Worm (Caenorhabditis elegans) whole organism, young adult: ENCODE data around the gene F43E2.1.

Experiments used
- B0261.1 ChIP-seq: sonication (generic microtip); optimal IDR thresholded peaks from 2 replicates; lab custom pipeline; 2016; ENCODE audit warnings: mild to moderate bottlenecking, missing genetic modification characterization, moderate library complexity, missing compliant biosample characterization
- C06A6.2 ChIP-seq: fragments of 200-800 bp; sonication (Bioruptor generic); conservative IDR thresholded peaks from 2 replicates; pipeline ENCODE4 v1.3.6; 2022; ENCODE audit warnings: missing genetic modification characterization, missing compliant biosample characterization
- F52B5.7 ChIP-seq: sonication (generic microtip); optimal IDR thresholded peaks from 2 replicates; lab custom pipeline; 2016; ENCODE audit warnings: mild to moderate bottlenecking, missing genetic modification characterization, missing compliant biosample characterization
- F57C9.4 ChIP-seq: sonication (generic microtip); optimal IDR thresholded peaks from 2 replicates; lab custom pipeline; 2017; ENCODE audit warnings: mild to moderate bottlenecking, missing genetic modification characterization, missing compliant biosample characterization
- T07F8.4 ChIP-seq: sonication (generic microtip); optimal IDR thresholded peaks from 2 replicates; lab custom pipeline; 2016; ENCODE audit warnings: mild to moderate bottlenecking, missing genetic modification characterization, moderate library complexity, missing compliant biosample characterization
- T26A5.8 ChIP-seq: sonication (generic microtip); optimal IDR thresholded peaks from 2 replicates; lab custom pipeline; 2016; ENCODE audit warnings: missing genetic modification characterization, missing compliant biosample characterization
- Y53F4B.3 ChIP-seq: fragments of 200-800 bp; sonication (Bioruptor generic); IDR thresholded peaks from 2 replicates; pipeline ENCODE4 v1.3.6; 2022; ENCODE audit warnings: missing genetic modification reagents, missing genetic modification characterization, missing compliant biosample characterization
- ZK185.1 ChIP-seq: sonication (generic microtip); optimal IDR thresholded peaks from 2 replicates; lab custom pipeline; 2016; ENCODE audit warnings: mild to moderate bottlenecking, missing genetic modification characterization, missing compliant biosample characterization; ENCODE audit not compliant: poor library complexity, severe bottlenecking
- akir-1 ChIP-seq: fragments of 200-800 bp; sonication (Bioruptor generic); optimal IDR thresholded peaks from 2 replicates; lab custom pipeline; 2018; ENCODE audit warnings: mild to moderate bottlenecking, missing genetic modification characterization, moderate library complexity, missing compliant biosample characterization
- ama-1 ChIP-seq, 3 experiments: fragments of 150-350 bp in 1 of 3; sonication (generic microtip) in 2 of 3; optimal IDR thresholded peaks; 2 replicates each; lab custom pipeline; 2014 to 2018; ENCODE audit warnings: missing biosample characterization in 2 of 3, missing genetic modification characterization in 2 of 3, missing genetic modification reagents in 2 of 3
- aptf-2 ChIP-seq: fragments of 200-800 bp; sonication (Bioruptor generic); conservative IDR thresholded peaks from 2 replicates; pipeline ENCODE4 v1.3.6; 2022; ENCODE audit warnings: missing genetic modification reagents, missing genetic modification characterization, missing compliant biosample characterization
- cebp-1 ChIP-seq, 2 experiments: fragments of 200-800 bp in 1 of 2; sonication (Bioruptor generic) in 1 of 2; sonication (generic microtip) in 1 of 2; IDR thresholded peaks in 1 of 2; optimal IDR thresholded peaks in 1 of 2; 2 replicates each; pipeline versions ENCODE4 v1.3.6 to Lab custom; 2017 to 2022; ENCODE audit warnings: missing compliant biosample characterization in 2 of 2, missing genetic modification characterization in 2 of 2, mild to moderate bottlenecking in 1 of 2, missing genetic modification reagents in 1 of 2, moderate library complexity in 1 of 2
- ceh-100 ChIP-seq: fragments of 200-800 bp; sonication (Bioruptor generic); IDR thresholded peaks from 2 replicates; pipeline ENCODE4 v1.3.6; 2022; ENCODE audit warnings: missing genetic modification reagents, missing genetic modification characterization, missing compliant biosample characterization
- ceh-91 ChIP-seq: fragments of 200-800 bp; sonication (Bioruptor generic); IDR thresholded peaks from 2 replicates; pipeline ENCODE4 v1.3.6; 2022; ENCODE audit warnings: missing genetic modification reagents, missing genetic modification characterization, missing compliant biosample characterization
- chd-7 ChIP-seq: sonication (generic microtip); optimal IDR thresholded peaks from 2 replicates; lab custom pipeline; 2016; ENCODE audit warnings: mild to moderate bottlenecking, missing genetic modification characterization, moderate library complexity, missing compliant biosample characterization
- dpff-1 ChIP-seq: sonication (generic microtip); optimal IDR thresholded peaks from 2 replicates; lab custom pipeline; 2017; ENCODE audit warnings: mild to moderate bottlenecking, missing genetic modification characterization, missing compliant biosample characterization
- egl-18 ChIP-seq: fragments of 200-800 bp; sonication (Bioruptor generic); IDR thresholded peaks from 2 replicates; pipeline ENCODE4 v1.3.6; 2022; ENCODE audit warnings: missing genetic modification reagents, missing genetic modification characterization, missing compliant biosample characterization
- gei-17 ChIP-seq: fragments of 200-800 bp; sonication (Bioruptor generic); optimal IDR thresholded peaks from 2 replicates; lab custom pipeline; 2018; ENCODE audit warnings: mild to moderate bottlenecking, missing genetic modification characterization, missing compliant biosample characterization
- hsf-1 ChIP-seq: fragments of 200-800 bp; sonication (Bioruptor generic); IDR thresholded peaks from 2 replicates; pipeline ENCODE4 v1.3.6; 2022; ENCODE audit warnings: missing genetic modification reagents, missing genetic modification characterization, missing compliant biosample characterization
- let-607 ChIP-seq, 2 experiments: fragments of 200-800 bp in 1 of 2; sonication (Bioruptor generic) in 1 of 2; sonication (generic microtip) in 1 of 2; optimal IDR thresholded peaks; 2 replicates each; lab custom pipeline; 2016 to 2018; ENCODE audit warnings: mild to moderate bottlenecking in 2 of 2, missing compliant biosample characterization in 2 of 2, missing genetic modification characterization in 2 of 2, moderate library complexity in 2 of 2, missing genotype in 1 of 2
- lin-26 ChIP-seq: fragments of 200-800 bp; sonication (Bioruptor generic); IDR thresholded peaks from 2 replicates; pipeline ENCODE4 v1.3.6; 2022; ENCODE audit warnings: missing genetic modification reagents, missing genetic modification characterization, missing compliant biosample characterization
- lir-1 ChIP-seq: fragments of 200-800 bp; sonication (Bioruptor generic); conservative IDR thresholded peaks from 2 replicates; pipeline ENCODE4 v1.3.6; 2022; ENCODE audit warnings: missing genetic modification reagents, missing genetic modification characterization, missing compliant biosample characterization
- mel-28 ChIP-seq: sonication (generic microtip); optimal IDR thresholded peaks from 2 replicates; lab custom pipeline; 2016; ENCODE audit warnings: borderline replicate concordance, mild to moderate bottlenecking, missing genetic modification characterization, missing compliant biosample characterization
- mes-4 ChIP-seq: sonication (generic microtip); optimal IDR thresholded peaks from 2 replicates; lab custom pipeline; 2016; ENCODE audit warnings: missing genotype, missing genetic modification characterization, missing compliant biosample characterization
- nfya-2 ChIP-seq: fragments of 200-800 bp; sonication (Bioruptor generic); IDR thresholded peaks from 2 replicates; pipeline ENCODE4 v1.3.6; 2022; ENCODE audit warnings: missing genetic modification reagents, missing genetic modification characterization, missing compliant biosample characterization
- repo-1 ChIP-seq: sonication (generic microtip); optimal IDR thresholded peaks from 2 replicates; lab custom pipeline; 2017; ENCODE audit warnings: mild to moderate bottlenecking, missing genetic modification characterization, missing compliant biosample characterization
- tbx-9 ChIP-seq: sonication (generic microtip); optimal IDR thresholded peaks from 2 replicates; lab custom pipeline; 2016; ENCODE audit warnings: borderline replicate concordance, missing genetic modification characterization, inconsistent platforms, missing compliant biosample characterization
- unc-62 ChIP-seq: fragments of 150-350 bp; optimal IDR thresholded peaks from 2 replicates; lab custom pipeline; 2014; ENCODE audit warnings: missing biosample characterization, missing genetic modification reagents, missing genetic modification characterization
- xnd-1 ChIP-seq: sonication (generic microtip); optimal IDR thresholded peaks from 2 replicates; lab custom pipeline; 2016; ENCODE audit warnings: missing genotype, missing genetic modification reagents, missing genetic modification characterization, missing compliant biosample characterization
- ztf-26 ChIP-seq: sonication (generic microtip); optimal IDR thresholded peaks from 2 replicates; lab custom pipeline; 2017; ENCODE audit warnings: missing genetic modification characterization, missing compliant biosample characterization

Gene F43E2.1

DNA sequence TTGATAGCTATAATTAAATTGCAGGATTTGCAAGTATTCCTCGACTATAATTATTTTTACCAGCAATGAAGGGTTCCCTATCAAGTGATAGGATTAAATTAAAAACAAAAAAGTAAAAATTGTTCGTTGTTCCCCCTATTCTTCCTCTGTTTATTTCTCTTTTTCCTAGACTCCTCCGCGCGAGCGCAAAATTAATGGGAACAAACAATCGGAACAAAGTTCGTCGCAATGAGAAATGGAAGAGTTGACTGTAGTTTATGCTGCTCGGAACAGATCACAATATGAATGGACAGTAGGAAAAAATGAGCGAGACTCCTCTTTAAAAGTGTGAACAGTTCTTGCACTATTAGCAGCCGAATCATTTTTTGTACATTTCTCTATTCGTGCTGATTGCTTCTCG lies 34.4 kb upstream of the F43E2.1 start (continued):
- no peak for TF ChIP-seq xnd-1 (tag; lab: Kevin White, UChicago)

DNA sequence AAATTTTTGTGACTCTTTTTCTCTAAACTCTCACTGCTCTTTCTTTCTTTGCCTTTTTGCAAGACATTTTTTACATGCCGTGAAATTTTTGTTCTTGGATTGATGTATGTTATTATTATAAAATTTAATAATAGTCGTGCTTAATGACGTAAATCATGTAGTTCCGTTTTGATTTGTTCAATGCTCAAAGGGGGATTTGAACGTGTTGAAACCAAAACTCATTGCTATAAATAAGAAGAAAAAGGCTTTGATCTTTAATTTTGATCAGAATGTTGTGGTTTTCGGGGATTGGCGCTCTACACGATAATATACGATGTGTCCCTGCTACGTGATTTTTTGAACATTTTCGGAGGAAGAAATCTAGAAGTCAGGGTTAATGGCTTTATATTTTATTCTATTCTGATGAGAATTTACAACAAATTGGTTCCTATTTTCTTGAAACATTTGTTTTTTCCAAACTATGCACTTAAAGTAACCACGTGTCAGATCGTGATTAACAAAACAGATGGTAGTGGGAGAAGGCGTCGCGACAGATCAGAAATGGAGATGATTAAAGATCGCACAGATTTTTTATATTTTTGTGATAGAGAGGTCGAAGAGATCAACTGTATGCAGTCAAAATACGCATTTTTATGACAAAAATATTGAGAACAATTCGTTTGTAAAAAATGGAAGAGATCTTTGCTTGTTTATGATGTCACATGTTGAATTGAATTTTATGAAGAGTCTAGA lies 33.3 kb upstream of the F43E2.1 start:
- TF ChIP-seq ztf-26 (tag; lab: Kevin White, UChicago) (peak; percentile 6), akir-1 (no peak), egl-18 (GFP tag; lab: Robert Waterston, UW) (no peak)

DNA sequence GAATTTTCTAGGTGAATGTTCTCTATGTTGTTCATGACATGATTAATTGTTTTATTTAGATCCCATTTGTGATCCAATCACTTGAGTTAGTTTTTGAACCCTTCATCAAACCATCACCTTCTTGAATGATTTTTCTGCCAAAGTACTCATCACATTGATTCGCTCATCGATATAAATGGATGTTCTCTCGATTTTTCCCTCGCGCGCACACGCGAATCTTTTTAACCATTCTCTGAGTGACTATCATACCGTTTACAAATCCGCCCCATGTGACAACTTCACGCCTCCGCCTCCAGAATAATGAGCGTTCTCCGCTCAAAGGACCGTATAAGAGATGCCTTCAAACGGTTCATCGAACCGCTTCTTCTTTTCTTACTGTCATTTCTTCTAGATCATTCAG lies 32.2 kb upstream of the F43E2.1 start:
- TF ChIP-seq C06A6.2 (GFP tag; lab: Robert Waterston, UW) (peak; percentile 49; the same call in 1 of the 2 replicates), F57C9.4 (tag; lab: Kevin White, UChicago) (no peak), cebp-1 (GFP tag; IDR thresholded peaks at IDR 0.05; lab: Robert Waterston, UW) (no peak), cebp-1 (tag; optimal IDR thresholded peaks at IDR 0.05; lab: Kevin White, UChicago) (no peak), lin-26 (peak; percentile 39; the same call in 1 of the 2 replicates), nfya-2 (GFP tag; lab: Robert Waterston, UW) (no peak)

DNA sequence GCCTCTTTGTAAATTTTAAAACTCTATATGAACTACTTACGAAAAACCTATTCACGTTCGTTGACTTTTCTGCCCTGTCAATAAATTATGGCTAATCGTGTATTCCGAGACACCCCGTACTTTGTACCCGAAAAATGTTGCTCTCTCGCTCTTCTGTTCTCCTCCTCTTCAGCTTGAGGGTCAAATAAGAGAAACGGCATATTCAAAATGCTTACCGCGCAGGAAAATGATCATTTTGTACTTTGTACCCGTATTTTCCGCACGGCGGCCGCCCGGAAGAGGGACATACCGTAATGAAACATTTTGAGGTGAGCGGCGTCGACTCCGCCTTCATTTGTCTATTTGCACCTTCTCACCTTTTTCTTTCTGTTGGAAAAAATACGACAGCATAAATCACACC lies 31.4 kb upstream of the F43E2.1 start:
- TF ChIP-seq chd-7 (tag; lab: Kevin White, UChicago) (peak; percentile 13), tbx-9 (tag; lab: Kevin White, UChicago) (no peak), ama-1 (optimal IDR thresholded peaks at IDR 0.05; lab: Kevin White, UChicago) (peak; percentile 24), ama-1 (GFP tag; optimal IDR thresholded peaks at IDR 0.05; lab: Kevin White, UChicago) (no peak), cebp-1 (GFP tag; IDR thresholded peaks at IDR 0.05; lab: Robert Waterston, UW) (no peak), cebp-1 (tag; optimal IDR thresholded peaks at IDR 0.05; lab: Kevin White, UChicago) (peak; percentile 1)

DNA sequence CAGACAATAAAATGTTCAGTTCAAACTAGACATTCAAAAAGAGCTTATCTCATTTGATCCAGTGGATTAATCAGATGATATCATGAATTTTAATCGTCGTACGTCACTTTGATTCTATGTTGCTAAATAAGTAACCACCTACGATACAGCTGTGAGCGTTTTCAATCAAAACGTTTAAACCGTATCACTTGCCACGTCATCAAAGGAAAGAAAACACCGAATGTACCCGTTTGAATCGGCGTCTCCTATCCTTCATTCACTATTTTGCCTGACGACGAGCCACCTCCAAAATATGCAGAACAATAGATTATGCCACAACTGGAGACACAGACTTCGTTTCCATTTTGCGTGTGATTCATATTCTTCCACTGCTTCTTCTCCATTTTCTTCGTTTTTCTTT lies 29.2 kb upstream of the F43E2.1 start:
- no peak for TF ChIP-seq lin-26
- TF ChIP-seq unc-62, result no peak

DNA sequence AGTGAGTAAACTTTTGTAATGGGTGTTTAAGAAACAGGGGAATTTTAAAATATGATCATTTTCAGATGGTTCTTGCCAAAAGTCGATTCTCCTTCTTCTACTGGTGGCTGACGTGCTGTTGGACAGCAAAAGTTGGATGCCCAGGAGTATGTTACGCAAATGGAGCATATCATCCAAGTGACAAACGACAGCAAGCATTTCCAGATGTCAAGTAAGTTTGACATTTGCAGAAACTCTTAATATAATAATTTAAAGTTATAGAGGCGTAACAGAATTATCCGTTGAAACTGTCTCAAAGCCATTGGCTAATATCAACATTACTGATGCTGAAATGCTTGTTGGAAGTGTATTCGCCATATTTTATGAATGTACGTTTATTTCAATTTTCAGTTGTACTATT lies 27.0 kb upstream of the F43E2.1 start:
- no peak for TF ChIP-seq dpff-1 (tag; lab: Kevin White, UChicago)
- TF ChIP-seq Y53F4B.3, result no peak

DNA sequence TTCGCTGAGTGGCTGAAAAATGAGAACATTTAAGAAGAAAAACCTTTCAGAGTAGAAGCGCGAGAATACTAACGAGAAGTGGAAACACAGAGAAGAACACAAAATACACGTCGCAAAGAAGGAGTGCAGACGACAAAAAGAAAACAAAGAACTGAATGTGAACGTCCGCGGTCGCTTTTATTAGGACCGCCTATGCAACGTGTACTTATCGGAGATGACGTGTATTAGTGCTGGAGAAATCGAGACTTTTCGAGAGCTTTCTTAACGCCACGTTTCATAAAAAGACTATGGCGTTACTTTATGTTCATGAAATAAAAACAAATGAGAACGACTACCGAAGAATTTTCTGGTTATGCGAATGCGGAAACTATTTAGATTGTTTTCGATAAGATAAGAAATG lies 22.6 kb upstream of the F43E2.1 start, which contains the start of gene hsp-4:
TSS of gene hsp-4 (minus strand) at position 139 of the 400 bp plus-strand sequence.
- TF ChIP-seq lir-1 (GFP tag; lab: Robert Waterston, UW) (no peak), hsf-1 (GFP tag; lab: Robert Waterston, UW) (peak; percentile 54; the same call in 1 of the 2 replicates), ZK185.1 (tag; lab: Kevin White, UChicago) (no peak), T26A5.8 (no peak), aptf-2 (GFP tag; lab: Robert Waterston, UW) (0 out of 2 replicates have a peak, but pooled peaks have one; percentile 9), repo-1 (no peak), let-607 (tag; optimal IDR thresholded peaks at IDR 0.05; lab: Kevin White, UChicago) (peak in 1 of 2 experiments; percentile 70), B0261.1 (tag; lab: Kevin White, UChicago) (no peak), unc-62 (no peak), T07F8.4 (tag; lab: Kevin White, UChicago) (no peak), ceh-100 (no peak), chd-7 (tag; lab: Kevin White, UChicago) (no peak), ceh-91 (GFP tag; lab: Robert Waterston, UW) (no peak), C06A6.2 (GFP tag; lab: Robert Waterston, UW) (no peak), Y53F4B.3 (no peak), gei-17 (no peak), mes-4 (tag; lab: Kevin White, UChicago) (no peak), mel-28 (tag; lab: Kevin White, UChicago) (no peak), F52B5.7 (tag; lab: Kevin White, UChicago) (no peak)
